Worm (Caenorhabditis elegans): ENCODE data around the gene F22B3.10.
"Not testable (repeated sequence)": the region's sequence is repeated elsewhere in the genome, so short reads cannot be mapped to it uniquely, and the experiment has no call there.

The F22B3.10 gene

ce11 chrIV:11406744-11407690 lies 7.8 kb downstream of the F22B3.10 start, which contains the start of the genes his-63 and his-64:
Gene his-63, minus strand, starts transcription at chrIV:11406861.
Gene his-64, plus strand, starts transcription at chrIV:11407116.
- not testable (repeated sequence) for TF ChIP-seq unc-62 (GFP tag; optimal IDR thresholded peaks at IDR 0.05)

ce11 chrIV:11403288-11403991 lies 11.4 kb downstream of the F22B3.10 start, which contains the start of the genes memi-3 and cyp-31A2:
Gene memi-3, minus strand, starts transcription at chrIV:11403338.
Gene cyp-31A2, plus strand, starts transcription at chrIV:11403961.
- TF ChIP-seq unc-62 (GFP tag; optimal IDR thresholded peaks at IDR 0.05) = no peak

- TF ChIP-seq unc-62 (GFP tag; optimal IDR thresholded peaks at IDR 0.05) = no peak
These were observed 13.3 kb downstream of the F22B3.10 start for ce11 chrIV:11401482-11401881.

ce11 chrIV:11398267-11398825 lies 16.5 kb downstream of the F22B3.10 start, which contains the start of gene dsl-6:
Gene dsl-6, minus strand, starts transcription at chrIV:11398317.
- TF ChIP-seq unc-62 (GFP tag; optimal IDR thresholded peaks at IDR 0.05) = not testable (repeated sequence)

- TF ChIP-seq unc-62 (GFP tag; optimal IDR thresholded peaks at IDR 0.05) = no peak
These were observed 20.6 kb downstream of the F22B3.10 start, which contains the start of gene tag-89 for ce11 chrIV:11394243-11394642. Gene tag-89, plus strand, starts transcription at chrIV:11394543.

- no peak for TF ChIP-seq unc-62 (GFP tag; optimal IDR thresholded peaks at IDR 0.05)
These were observed 26.1 kb downstream of the F22B3.10 start for ce11 chrIV:11388684-11389083.

- TF ChIP-seq unc-62 (GFP tag; optimal IDR thresholded peaks at IDR 0.05) = no peak
These were observed 35.6 kb downstream of the F22B3.10 start, which contains the start of gene fbxb-76 for ce11 chrIV:11379254-11379653. Gene fbxb-76, minus strand, starts transcription at chrIV:11379354.

- no peak for TF ChIP-seq unc-62 (GFP tag; optimal IDR thresholded peaks at IDR 0.05)
These were observed 37.4 kb downstream of the F22B3.10 start for ce11 chrIV:11377439-11377838.

ce11 chrIV:11375713-11376112 lies 39.1 kb downstream of the F22B3.10 start:
- TF ChIP-seq unc-62 (GFP tag; optimal IDR thresholded peaks at IDR 0.05) = no peak

- no peak for TF ChIP-seq unc-62 (GFP tag; optimal IDR thresholded peaks at IDR 0.05)
These were observed 42.3 kb downstream of the F22B3.10 start, which contains the start of gene cbd-1 for ce11 chrIV:11372366-11372997. Gene cbd-1, plus strand, starts transcription at chrIV:11372991.

- TF ChIP-seq unc-62 (GFP tag; optimal IDR thresholded peaks at IDR 0.05) = no peak
These were observed 43.2 kb downstream of the F22B3.10 start, which contains the start of gene sec-31 for ce11 chrIV:11371645-11372044. Gene sec-31, minus strand, starts transcription at chrIV:11371792.

- no peak for TF ChIP-seq unc-62 (GFP tag; optimal IDR thresholded peaks at IDR 0.05)
These were observed 50.8 kb downstream of the F22B3.10 start for ce11 chrIV:11363806-11364562.
